Fruit fly (Drosophila melanogaster): ENCODE measurements around the gene Ndc80.

Ndc80 gene

DNA sequence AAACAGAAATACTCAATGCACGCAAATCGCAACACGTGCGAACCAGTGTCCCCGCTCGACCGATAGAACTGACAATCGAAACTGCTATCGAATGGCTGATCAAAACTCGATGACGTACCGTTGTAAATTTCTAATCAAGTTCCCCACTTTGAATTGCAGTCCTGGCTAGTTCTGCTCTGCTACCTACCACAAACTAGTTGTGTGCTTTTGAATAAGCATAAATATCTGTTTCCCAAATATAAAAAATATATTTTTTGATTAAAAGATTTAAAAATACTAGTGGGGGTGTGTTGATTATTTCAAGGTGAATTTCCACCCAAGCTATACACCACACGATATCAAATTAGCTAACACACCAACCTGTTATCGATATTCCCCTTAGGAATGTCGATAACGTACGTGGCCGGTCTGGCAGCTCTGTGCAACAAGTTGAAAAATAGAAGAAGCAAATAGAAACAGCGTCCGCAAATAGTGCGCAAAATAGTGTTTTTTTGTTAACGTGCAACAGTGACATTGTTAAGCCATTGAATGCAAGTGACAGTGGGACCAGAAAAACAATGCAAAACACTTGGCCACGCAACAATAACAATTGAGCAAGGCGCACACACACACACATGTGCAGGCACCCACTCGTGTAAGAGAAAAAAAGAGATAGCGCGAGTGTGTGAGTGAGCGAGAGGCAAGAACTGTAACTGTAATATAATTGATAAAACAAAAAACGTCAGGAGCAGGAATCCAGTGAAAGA, 12.6 kb upstream of the Ndc80 start, which contains the start of the genes CG2691 and NFAT (continued):
- TF ChIP-seq nerfin-1 (tag; optimal IDR thresholded peaks at IDR 0.05) = peak; percentile 5
- TF ChIP-seq prd (optimal IDR thresholded peaks at IDR 0.05) = no peak
- TF ChIP-seq prd (GFP tag; IDR thresholded peaks at IDR 0.05) = no peak
- no peak for TF ChIP-seq kay (GFP tag; optimal IDR thresholded peaks at IDR 0.05)
- no peak for TF ChIP-seq Dip3 (GFP tag; optimal IDR thresholded peaks at IDR 0.05)
- TF ChIP-seq CG7963 (GFP tag; IDR thresholded peaks at IDR 0.05; ENCODE audit: partially characterized antibody) = no peak
- TF ChIP-seq ham (GFP tag; IDR thresholded peaks at IDR 0.05) = no peak
- no peak for TF ChIP-seq CG17802 (tag; optimal IDR thresholded peaks at IDR 0.05)
- TF ChIP-seq tll (GFP tag; optimal IDR thresholded peaks at IDR 0.05) = peak in 1 of 2 experiments; percentile 4
- peak; percentile 5 for TF ChIP-seq twi (tag; optimal IDR thresholded peaks at IDR 0.05)
- TF ChIP-seq CG32772 (GFP tag; IDR thresholded peaks at IDR 0.05) = no peak
- TF ChIP-seq dpn (GFP tag; optimal IDR thresholded peaks at IDR 0.05) = no peak
- TF ChIP-seq CG10543 (GFP tag; optimal IDR thresholded peaks at IDR 0.05) = no peak
- TF ChIP-seq CG18476 (GFP tag; optimal IDR thresholded peaks at IDR 0.05) = no peak
- TF ChIP-seq ttk (GFP tag; IDR thresholded peaks at IDR 0.05) = no peak
- TF ChIP-seq abd-A (tag; optimal IDR thresholded peaks at IDR 0.05) = no peak
- peak in 1 of 2 experiments; percentile 40 for TF ChIP-seq bsh (GFP tag; optimal IDR thresholded peaks at IDR 0.05)
- TF ChIP-seq croc (GFP tag; conservative IDR thresholded peaks at IDR 0.05) = no peak
- no peak for TF ChIP-seq sob (GFP tag; IDR thresholded peaks at IDR 0.05)
- no peak for TF ChIP-seq peb (GFP tag; IDR thresholded peaks at IDR 0.05)
- TF ChIP-seq Ets97D (GFP tag; optimal IDR thresholded peaks at IDR 0.05) = peak; percentile 41
- peak; percentile 63 for TF ChIP-seq E2f2 (GFP tag; IDR thresholded peaks at IDR 0.05)
- no peak for TF ChIP-seq pros (GFP tag; optimal IDR thresholded peaks at IDR 0.05)
- TF ChIP-seq Side (GFP tag; optimal IDR thresholded peaks at IDR 0.05) = no peak
- peak; percentile 58 for TF ChIP-seq unc-4 (GFP tag; IDR thresholded peaks at IDR 0.05; ENCODE audit: partially characterized antibody)
- no peak for TF ChIP-seq D19A (tag; optimal IDR thresholded peaks at IDR 0.05)
- TF ChIP-seq Six4 (GFP tag; optimal IDR thresholded peaks at IDR 0.05) = no peak
- TF ChIP-seq tx (GFP tag; optimal IDR thresholded peaks at IDR 0.05) = no peak
- TF ChIP-seq Bgb (GFP tag; IDR thresholded peaks at IDR 0.05; ENCODE audit: partially characterized antibody) = peak; percentile 69
- TF ChIP-seq CG33557 (GFP tag; optimal IDR thresholded peaks at IDR 0.05) = no peak
- peak; percentile 95 for TF ChIP-seq CG11560 (tag; IDR thresholded peaks at IDR 0.05)
- no peak for TF ChIP-seq slou (GFP tag; optimal IDR thresholded peaks at IDR 0.05)
- no peak for TF ChIP-seq D19B (GFP tag; optimal IDR thresholded peaks at IDR 0.05)
- no peak for TF ChIP-seq Poxn (GFP tag; IDR thresholded peaks at IDR 0.05)
- TF ChIP-seq crp (GFP tag; optimal IDR thresholded peaks at IDR 0.05) = no peak
- peak; percentile 6 for TF ChIP-seq CG30403 (GFP tag; optimal IDR thresholded peaks at IDR 0.05)
- no peak for TF ChIP-seq CG4820 (GFP tag; optimal IDR thresholded peaks at IDR 0.05)
- TF ChIP-seq sna (GFP tag; IDR thresholded peaks at IDR 0.05; ENCODE audit: partially characterized antibody) = 0 out of 2 replicates have a peak, but pooled peaks have one; percentile 49
- no peak for TF ChIP-seq HmgD (GFP tag; optimal IDR thresholded peaks at IDR 0.05)
- no peak for TF ChIP-seq CG18011 (GFP tag; optimal IDR thresholded peaks at IDR 0.05)
- no peak for TF ChIP-seq NFAT (GFP tag; IDR thresholded peaks at IDR 0.05)
- TF ChIP-seq odd (GFP tag; optimal IDR thresholded peaks at IDR 0.05) = no peak
- TF ChIP-seq CG14014 (GFP tag; IDR thresholded peaks at IDR 0.05) = no peak
- TF ChIP-seq tap (tag; optimal IDR thresholded peaks at IDR 0.05) = no peak
- TF ChIP-seq CG11723 (GFP tag; optimal IDR thresholded peaks at IDR 0.05) = no peak
- TF ChIP-seq Asciz (GFP tag; optimal IDR thresholded peaks at IDR 0.05) = no peak
- peak; percentile 33 for TF ChIP-seq Nf-YC (tag; optimal IDR thresholded peaks at IDR 0.05)
- no peak for TF ChIP-seq CG14050 (GFP tag; IDR thresholded peaks at IDR 0.05)
- no peak for TF ChIP-seq dan (GFP tag; IDR thresholded peaks at IDR 0.05)
- TF ChIP-seq cas (GFP tag; IDR thresholded peaks at IDR 0.05) = no peak
